Fruit fly (Drosophila melanogaster) whole organism, adult: Measurements from ENCODE around the gene Sec15.

ENCODE experiments used
- Hr96 ChIP-seq: fragments of 200-800 bp; sonication (Bioruptor generic); optimal IDR thresholded peaks from 2 replicates; lab custom pipeline; 2016; ENCODE audit warnings: missing biosample characterization, missing genetic modification characterization
- bab1 ChIP-seq: fragments of 200-800 bp; sonication (Bioruptor generic); optimal IDR thresholded peaks from 3 replicates; lab custom pipeline; 2019; ENCODE audit warnings: missing biosample characterization, mild to moderate bottlenecking, missing genetic modification characterization, moderate library complexity
- cic ChIP-seq: fragments of 200-800 bp; sonication (Bioruptor generic); optimal IDR thresholded peaks from 2 replicates; lab custom pipeline; 2017; ENCODE audit warnings: missing biosample characterization, mild to moderate bottlenecking, missing genetic modification characterization, moderate library complexity
- cnc ChIP-seq, 2 experiments: fragments of >200 bp; optimal IDR thresholded peaks; 2 replicates each; lab custom pipeline; 2017

- TF ChIP-seq cic (GFP tag; lab: Kevin White, UChicago) (no peak), bab1 (GFP tag; lab: Kevin White, UChicago) (peak; percentile 49), Hr96 (GFP tag; lab: Kevin White, UChicago) (no peak), cnc (optimal IDR thresholded peaks at IDR 0.05; lab: Kevin White, UChicago) (no peak)
These were observed 8.3 kb upstream of the Sec15 start, which contains the start of gene ppan for dm6 chr3R:21116057-21116456.
